ENCODE assay signal across 3 fruit fly cellular contexts in the genomic region with DNA sequence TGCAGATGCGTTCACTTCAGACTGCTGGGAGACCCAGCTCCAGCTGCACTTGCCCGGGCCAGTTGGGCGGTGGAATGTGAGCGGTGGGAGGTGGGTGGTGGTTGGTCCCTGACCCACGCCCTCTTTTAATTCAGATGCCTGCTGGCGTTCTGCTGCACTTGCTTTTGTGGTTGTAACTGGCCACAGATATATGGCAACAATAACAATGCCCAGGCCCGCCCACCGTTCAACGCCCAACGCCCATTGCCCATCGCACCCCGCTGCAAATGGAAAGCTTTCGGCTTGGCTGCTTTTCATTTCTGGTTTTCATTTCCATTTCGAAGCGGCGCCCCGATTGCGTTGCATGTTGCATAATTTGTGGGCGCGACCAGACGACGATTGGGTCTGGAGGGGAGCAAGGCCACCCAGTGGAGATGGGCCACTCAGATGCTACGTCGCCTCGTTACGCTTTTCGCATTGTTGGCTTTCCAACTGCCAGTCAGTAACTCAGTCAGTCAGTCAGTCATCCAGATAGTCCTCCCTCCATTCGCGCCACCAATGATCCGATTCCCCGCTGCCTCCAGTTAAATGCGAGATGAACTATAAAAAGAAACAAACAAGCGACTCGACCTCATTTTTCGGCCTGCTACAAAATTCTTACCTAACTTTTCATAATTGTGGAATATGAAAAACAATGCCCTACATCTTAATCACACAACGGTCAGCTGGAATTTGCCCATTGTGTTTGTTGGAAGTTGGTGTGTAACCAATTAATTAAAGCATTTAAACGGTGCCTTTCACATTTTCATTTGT.
TF ChIP-seq lines count a peak whose summit lies in the region.

No protein-coding gene starts in this region.

- no peak for TF ChIP-seq CTCF in whole organism, embryonic (GFP tag; optimal IDR thresholded peaks at IDR 0.05; lab: Kevin White, UChicago)

TF ChIP-seq in whole organism, embryonic, 481 proteins besides CTCF, POLR2A, EP300 and RAD21:
- no peak for TF ChIP-seq NC2β (GFP tag; optimal IDR thresholded peaks at IDR 0.05; lab: Kevin White, UChicago)
- TF ChIP-seq CG12769 (tag; optimal IDR thresholded peaks at IDR 0.05; lab: Kevin White, UChicago), result peak; percentile 51
- 0 out of 2 replicates have a peak, but pooled peaks have one; percentile 16 for TF ChIP-seq ato (GFP tag; IDR thresholded peaks at IDR 0.05; lab: Robert Waterston, UW; ENCODE audit: partially characterized antibody)
- TF ChIP-seq hb (GFP tag; IDR thresholded peaks at IDR 0.05; lab: Robert Waterston, UW; ENCODE audit: partially characterized antibody), result no peak
- TF ChIP-seq Med (GFP tag; lab: Kevin White, UChicago), result peak; percentile 51
- TF ChIP-seq ci (GFP tag; IDR thresholded peaks at IDR 0.05; lab: Robert Waterston, UW), result 0 out of 3 replicates have a peak, but pooled peaks have one; percentile 36
- TF ChIP-seq Pdp1 (GFP tag; optimal IDR thresholded peaks at IDR 0.05; lab: Kevin White, UChicago), result peak in 1 of 2 experiments; percentile 80
- no peak for TF ChIP-seq CG17912 (GFP tag; optimal IDR thresholded peaks at IDR 0.05; lab: Kevin White, UChicago)
- TF ChIP-seq Nf-YC (tag; optimal IDR thresholded peaks at IDR 0.05; lab: Kevin White, UChicago), result no peak
- no peak for TF ChIP-seq CG3163 (GFP tag; optimal IDR thresholded peaks at IDR 0.05; lab: Kevin White, UChicago)
- no peak for TF ChIP-seq prd (optimal IDR thresholded peaks at IDR 0.05; lab: Kevin White, UChicago)
- TF ChIP-seq prd (GFP tag; IDR thresholded peaks at IDR 0.05; lab: Robert Waterston, UW), result no peak
- no peak for TF ChIP-seq CG30403 (GFP tag; optimal IDR thresholded peaks at IDR 0.05; lab: Kevin White, UChicago)
- TF ChIP-seq sd (tag; optimal IDR thresholded peaks at IDR 0.05; lab: Kevin White, UChicago), result peak; percentile 7
- peak; percentile 77 for TF ChIP-seq Ets65A (GFP tag; lab: Kevin White, UChicago)
TF ChIP-seq in whole organism, embryonic: peak in this region for 7.

TF ChIP-seq in whole organism, prepupa, 60 proteins besides CTCF, POLR2A, EP300 and RAD21:
- TF ChIP-seq CG32006 (GFP tag; optimal IDR thresholded peaks at IDR 0.05; lab: Kevin White, UChicago) (no peak), CG4318 (GFP tag; optimal IDR thresholded peaks at IDR 0.05; lab: Kevin White, UChicago) (no peak), CG1621 (tag; optimal IDR thresholded peaks at IDR 0.05; lab: Kevin White, UChicago) (no peak), Hr39 (GFP tag; optimal IDR thresholded peaks at IDR 0.05; lab: Kevin White, UChicago) (no peak), OdsH (GFP tag; optimal IDR thresholded peaks at IDR 0.05; lab: Kevin White, UChicago) (no peak), Eip78C (GFP tag; lab: Kevin White, UChicago) (peak; percentile 23), CG7368 (GFP tag; optimal IDR thresholded peaks at IDR 0.05; lab: Kevin White, UChicago) (no peak), CG6792 (GFP tag; optimal IDR thresholded peaks at IDR 0.05; lab: Kevin White, UChicago) (no peak), CG6808 (GFP tag; optimal IDR thresholded peaks at IDR 0.05; lab: Kevin White, UChicago) (no peak), svp (GFP tag; lab: Kevin White, UChicago) (peak; percentile 63), CG8319 (GFP tag; optimal IDR thresholded peaks at IDR 0.05; lab: Kevin White, UChicago) (no peak), Eip93F (GFP tag; optimal IDR thresholded peaks at IDR 0.05; lab: Kevin White, UChicago) (no peak)
TF ChIP-seq in whole organism, prepupa: peak in this region for 2.

TF ChIP-seq in whole organism, pupa, 21 proteins besides CTCF, POLR2A, EP300 and RAD21:
- TF ChIP-seq CG13204 (GFP tag; optimal IDR thresholded peaks at IDR 0.05; lab: Kevin White, UChicago), result peak; percentile 20
- TF ChIP-seq EcR (GFP tag; optimal IDR thresholded peaks at IDR 0.05; lab: Kevin White, UChicago), result peak; percentile 62
- TF ChIP-seq CG9948 (tag; optimal IDR thresholded peaks at IDR 0.05; lab: Kevin White, UChicago), result no peak
- no peak for TF ChIP-seq CG12605 (GFP tag; IDR thresholded peaks at IDR 0.05; lab: Robert Waterston, UW)
- TF ChIP-seq CG32121 (GFP tag; IDR thresholded peaks at IDR 0.05; lab: Robert Waterston, UW), result no peak
- no peak for TF ChIP-seq CG8159 (tag; optimal IDR thresholded peaks at IDR 0.05; lab: Kevin White, UChicago)
- TF ChIP-seq Ets98B (GFP tag; IDR thresholded peaks at IDR 0.05; lab: Robert Waterston, UW), result no peak
- TF ChIP-seq fd96Ca (GFP tag; IDR thresholded peaks at IDR 0.05; lab: Robert Waterston, UW), result no peak
TF ChIP-seq in whole organism, pupa: peak in this region for 2.
